Worm (Caenorhabditis elegans) whole organism, young adult: Measurements from ENCODE around the gene F16G10.10.
A peak's percentile ranks its signal among the peaks of the same experiment; 100 is the strongest.

Experiments used
- B0019.2 ChIP-seq: fragments of 200-800 bp; sonication (Bioruptor generic); conservative IDR thresholded peaks from 2 replicates; pipeline ENCODE4 v1.3.6; 2022; ENCODE audit warnings: missing genetic modification reagents, missing genetic modification characterization, missing compliant biosample characterization
- B0035.1 ChIP-seq: sonication (generic microtip); optimal IDR thresholded peaks from 2 replicates; lab custom pipeline; 2016; ENCODE audit warnings: missing genetic modification characterization, mild to moderate bottlenecking, missing compliant biosample characterization, missing genotype, missing genetic modification reagents
- F37B4.10 ChIP-seq: fragments of 200-800 bp; sonication (Bioruptor generic); IDR thresholded peaks from 2 replicates; pipeline ENCODE4 v1.3.6; 2022; ENCODE audit warnings: missing genetic modification characterization, missing compliant biosample characterization
- F49E8.2 ChIP-seq: sonication (generic microtip); optimal IDR thresholded peaks from 3 replicates; lab custom pipeline; 2017; ENCODE audit warnings: missing genetic modification characterization, mild to moderate bottlenecking, missing compliant biosample characterization, antibody characterized with exemption, moderate library complexity; ENCODE audit not compliant: insufficient read depth
- T26A5.8 ChIP-seq: sonication (generic microtip); optimal IDR thresholded peaks from 2 replicates; lab custom pipeline; 2016; ENCODE audit warnings: missing genetic modification characterization, missing compliant biosample characterization
- ama-1 ChIP-seq, 3 experiments: fragments of 150-350 bp in 1 of 3; sonication (generic microtip) in 2 of 3; optimal IDR thresholded peaks; 2 replicates each; lab custom pipeline; 2014 to 2018; ENCODE audit warnings: missing biosample characterization in 2 of 3, missing genetic modification characterization in 2 of 3, missing genetic modification reagents in 2 of 3
- aptf-3 ChIP-seq: fragments of 200-800 bp; sonication (Bioruptor generic); IDR thresholded peaks from 2 replicates; pipeline ENCODE4 v1.3.6; 2022; ENCODE audit warnings: missing genetic modification characterization, missing compliant biosample characterization
- atf-7 ChIP-seq: sonication (generic microtip); optimal IDR thresholded peaks from 2 replicates; lab custom pipeline; 2017; ENCODE audit warnings: mild to moderate bottlenecking, missing genetic modification characterization, missing compliant biosample characterization
- bed-1 ChIP-seq: fragments of 200-800 bp; sonication (Bioruptor generic); IDR thresholded peaks from 2 replicates; pipeline ENCODE4 v1.3.6; 2022; ENCODE audit warnings: missing genetic modification reagents, missing genetic modification characterization, missing compliant biosample characterization
- bed-2 ChIP-seq: fragments of 200-800 bp; sonication (Bioruptor generic); IDR thresholded peaks from 2 replicates; pipeline ENCODE4 v1.3.6; 2022; ENCODE audit warnings: missing genetic modification reagents, missing genetic modification characterization, missing compliant biosample characterization
- cebp-2 ChIP-seq: fragments of 200-800 bp; sonication (Bioruptor generic); IDR thresholded peaks from 2 replicates; pipeline ENCODE4 v1.3.6; 2022; ENCODE audit warnings: missing genetic modification characterization, missing compliant biosample characterization
- ceh-91 ChIP-seq: fragments of 200-800 bp; sonication (Bioruptor generic); IDR thresholded peaks from 2 replicates; pipeline ENCODE4 v1.3.6; 2022; ENCODE audit warnings: missing genetic modification reagents, missing genetic modification characterization, missing compliant biosample characterization
- dpff-1 ChIP-seq: sonication (generic microtip); optimal IDR thresholded peaks from 2 replicates; lab custom pipeline; 2017; ENCODE audit warnings: mild to moderate bottlenecking, missing genetic modification characterization, missing compliant biosample characterization
- hrde-1 ChIP-seq: sonication (generic microtip); optimal IDR thresholded peaks from 2 replicates; lab custom pipeline; 2016; ENCODE audit warnings: missing genetic modification characterization, mild to moderate bottlenecking, missing compliant biosample characterization, moderate library complexity, missing genotype, missing genetic modification reagents, borderline replicate concordance
- hsf-1 ChIP-seq: fragments of 200-800 bp; sonication (Bioruptor generic); IDR thresholded peaks from 2 replicates; pipeline ENCODE4 v1.3.6; 2022; ENCODE audit warnings: missing genetic modification reagents, missing genetic modification characterization, missing compliant biosample characterization
- let-607 ChIP-seq, 2 experiments: fragments of 200-800 bp in 1 of 2; sonication (Bioruptor generic) in 1 of 2; sonication (generic microtip) in 1 of 2; optimal IDR thresholded peaks; 2 replicates each; lab custom pipeline; 2016 to 2018; ENCODE audit warnings: mild to moderate bottlenecking in 2 of 2, missing compliant biosample characterization in 2 of 2, missing genetic modification characterization in 2 of 2, moderate library complexity in 2 of 2, missing genotype in 1 of 2
- lin-35 ChIP-seq, 3 experiments: fragments of 150-350 bp in 2 of 3; sonication (generic microtip) in 1 of 3; optimal IDR thresholded peaks; 2 replicates each; lab custom pipeline; 2014 to 2018; ENCODE audit warnings: missing biosample characterization in 3 of 3, missing genetic modification characterization in 3 of 3, missing genetic modification reagents in 3 of 3
- lin-40 ChIP-seq: sonication (generic microtip); optimal IDR thresholded peaks from 2 replicates; lab custom pipeline; 2016; ENCODE audit warnings: missing genetic modification characterization, mild to moderate bottlenecking, missing compliant biosample characterization, missing genotype, missing genetic modification reagents
- lin-54 ChIP-seq: fragments of 200-800 bp; sonication (Bioruptor generic); optimal IDR thresholded peaks from 2 replicates; lab custom pipeline; 2018; ENCODE audit warnings: mild to moderate bottlenecking, missing genetic modification characterization, missing compliant biosample characterization
- mcd-1 ChIP-seq: fragments of 200-800 bp; sonication (Bioruptor generic); IDR thresholded peaks from 2 replicates; pipeline ENCODE4 v1.3.6; 2022; ENCODE audit warnings: missing genetic modification reagents, missing genetic modification characterization, missing compliant biosample characterization
- mel-28 ChIP-seq: sonication (generic microtip); optimal IDR thresholded peaks from 2 replicates; lab custom pipeline; 2016; ENCODE audit warnings: borderline replicate concordance, mild to moderate bottlenecking, missing genetic modification characterization, missing compliant biosample characterization
- nfya-2 ChIP-seq: fragments of 200-800 bp; sonication (Bioruptor generic); IDR thresholded peaks from 2 replicates; pipeline ENCODE4 v1.3.6; 2022; ENCODE audit warnings: missing genetic modification reagents, missing genetic modification characterization, missing compliant biosample characterization
- nhr-120 ChIP-seq: fragments of 200-800 bp; sonication (Bioruptor generic); IDR thresholded peaks from 2 replicates; pipeline ENCODE4 v1.3.6; 2022; ENCODE audit warnings: missing genetic modification characterization, missing compliant biosample characterization
- nhr-80 ChIP-seq: sonication (generic microtip); optimal IDR thresholded peaks from 2 replicates; lab custom pipeline; 2016; ENCODE audit warnings: missing genetic modification characterization, missing compliant biosample characterization
- snpc-4 ChIP-seq, 5 experiments: fragments of 150-350 bp in 1 of 5; sonication (generic microtip) in 4 of 5; optimal IDR thresholded peaks; 2 replicates each; lab custom pipeline; 2014 to 2018; ENCODE audit warnings: missing genetic modification characterization in 5 of 5, missing biosample characterization in 3 of 5, antibody characterized with exemption in 2 of 5, mild to moderate bottlenecking in 2 of 5, missing compliant biosample characterization in 2 of 5, missing genotype in 2 of 5, moderate library complexity in 2 of 5, missing genetic modification reagents in 1 of 5
- somi-1 ChIP-seq: fragments of 200-800 bp; sonication (Bioruptor generic); optimal IDR thresholded peaks from 2 replicates; lab custom pipeline; 2018; ENCODE audit warnings: mild to moderate bottlenecking, missing genetic modification characterization, missing compliant biosample characterization
- tbp1 ChIP-seq: fragments of 200-800 bp; sonication (Bioruptor generic); optimal IDR thresholded peaks from 2 replicates; lab custom pipeline; 2018; ENCODE audit warnings: mild to moderate bottlenecking, missing genetic modification characterization, missing compliant biosample characterization
- tbx-9 ChIP-seq: sonication (generic microtip); optimal IDR thresholded peaks from 2 replicates; lab custom pipeline; 2016; ENCODE audit warnings: borderline replicate concordance, missing genetic modification characterization, inconsistent platforms, missing compliant biosample characterization
- zfh-2 ChIP-seq: fragments of 200-800 bp; sonication (Bioruptor generic); conservative IDR thresholded peaks from 2 replicates; pipeline ENCODE4 v1.3.6; 2022; ENCODE audit warnings: missing genetic modification reagents, missing genetic modification characterization, missing compliant biosample characterization
- ztf-25 ChIP-seq: fragments of 200-800 bp; sonication (Bioruptor generic); IDR thresholded peaks from 2 replicates; pipeline ENCODE4 v1.3.6; 2022; ENCODE audit warnings: missing genetic modification reagents, missing genetic modification characterization, missing compliant biosample characterization
- ztf-28 ChIP-seq: fragments of 200-800 bp; sonication (Bioruptor generic); IDR thresholded peaks from 2 replicates; pipeline ENCODE4 v1.3.6; 2022; ENCODE audit warnings: missing genetic modification reagents, missing genetic modification characterization, missing compliant biosample characterization
- ztf-6 ChIP-seq: fragments of 200-800 bp; sonication (Bioruptor generic); IDR thresholded peaks from 2 replicates; pipeline ENCODE4 v1.3.6; 2022; ENCODE audit warnings: missing genetic modification reagents, missing genetic modification characterization, missing compliant biosample characterization

The F16G10.10 gene

DNA sequence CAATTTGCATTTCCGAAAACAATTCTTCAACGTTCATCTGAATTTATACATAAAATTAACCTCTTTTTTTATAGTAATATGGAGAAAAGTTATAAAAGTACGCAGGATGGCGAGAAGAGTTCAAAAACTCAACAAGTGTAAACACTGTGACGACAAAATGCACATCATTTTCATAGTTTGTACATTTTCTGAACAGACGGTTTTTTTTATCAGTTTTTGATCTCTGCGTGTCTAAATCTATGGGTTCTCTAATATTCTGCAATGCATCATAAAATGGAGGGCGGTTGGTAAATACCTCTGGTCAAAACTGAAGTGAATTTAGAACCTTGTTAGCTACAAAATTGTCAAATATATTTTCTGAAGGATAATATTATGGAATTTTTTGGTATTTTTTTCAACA is 24.7 kb upstream of the F16G10.10 start, which contains the start of gene fbxa-4:
Gene fbxa-4, minus strand, starts transcription at position 93 of the 400 bp plus-strand sequence.
- TF ChIP-seq F49E8.2, result no peak
- TF ChIP-seq nhr-80 (tag; lab: Kevin White, UChicago), result peak; percentile 54

DNA sequence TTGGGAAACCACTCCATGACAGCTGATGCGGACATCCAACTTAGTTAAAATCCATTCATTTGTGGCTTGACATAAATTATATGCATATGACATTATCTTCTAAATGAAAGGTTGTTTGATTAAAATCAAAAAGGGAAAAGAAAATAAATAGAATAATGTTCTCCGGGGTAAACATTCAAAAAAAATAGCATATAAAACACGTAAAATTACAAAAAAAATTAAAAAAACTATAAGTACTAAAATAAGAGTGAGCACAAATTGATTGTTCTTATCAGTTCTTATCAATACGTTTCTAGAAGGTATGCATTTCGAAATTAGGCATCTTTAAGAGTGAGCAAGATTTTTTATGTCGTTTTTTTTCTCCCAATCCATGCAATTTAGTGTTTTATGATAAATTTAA is 21.9 kb upstream of the F16G10.10 start, which contains the start of gene fbxa-182:
Gene fbxa-182, minus strand, starts transcription at position 101 of the 400 bp plus-strand sequence.
- no peak for TF ChIP-seq ztf-28
- TF ChIP-seq T26A5.8 (tag; lab: Kevin White, UChicago), result no peak
- no peak for TF ChIP-seq dpff-1 (tag; lab: Kevin White, UChicago)
- no peak for TF ChIP-seq B0035.1 (tag; lab: Kevin White, UChicago)
- TF ChIP-seq aptf-3 (GFP tag; lab: Robert Waterston, UW), result no peak
- TF ChIP-seq mcd-1 (GFP tag; lab: Robert Waterston, UW), result no peak
- no peak for TF ChIP-seq lin-40 (tag; lab: Kevin White, UChicago)
- no peak for TF ChIP-seq ztf-6
- TF ChIP-seq bed-1 (GFP tag; lab: Robert Waterston, UW), result no peak
- no peak for TF ChIP-seq nhr-120 (GFP tag; lab: Robert Waterston, UW)
- no peak for TF ChIP-seq B0019.2 (GFP tag; lab: Robert Waterston, UW)
- TF ChIP-seq ceh-91 (GFP tag; lab: Robert Waterston, UW), result no peak
- TF ChIP-seq lin-54 (GFP tag; lab: Kevin White, UChicago), result no peak
- TF ChIP-seq bed-2, result no peak
- no peak for TF ChIP-seq lin-35 (GFP tag; optimal IDR thresholded peaks at IDR 0.05; lab: Kevin White, UChicago)

ce11 chrII:2411555-2411954 is 20.8 kb upstream of the F16G10.10 start:
- TF ChIP-seq mel-28 (tag; lab: Kevin White, UChicago), result no peak
- no peak for TF ChIP-seq let-607 (tag; optimal IDR thresholded peaks at IDR 0.05; lab: Kevin White, UChicago)
- TF ChIP-seq F37B4.10, result no peak
- no peak for TF ChIP-seq hsf-1
- no peak for TF ChIP-seq atf-7 (tag; lab: Kevin White, UChicago)
- no peak for TF ChIP-seq tbp1 (GFP tag; lab: Kevin White, UChicago)
- no peak for TF ChIP-seq F49E8.2
- TF ChIP-seq somi-1 (GFP tag; lab: Kevin White, UChicago), result no peak
- TF ChIP-seq ztf-25 (GFP tag; lab: Robert Waterston, UW), result no peak
- no peak for TF ChIP-seq snpc-4 (GFP tag; optimal IDR thresholded peaks at IDR 0.05; lab: Kevin White, UChicago)
- no peak for TF ChIP-seq snpc-4 (tag; optimal IDR thresholded peaks at IDR 0.05; lab: Kevin White, UChicago)
- TF ChIP-seq ama-1 (optimal IDR thresholded peaks at IDR 0.05; lab: Kevin White, UChicago), result no peak
- no peak for TF ChIP-seq ama-1 (GFP tag; optimal IDR thresholded peaks at IDR 0.05; lab: Kevin White, UChicago)
- no peak for TF ChIP-seq tbx-9

DNA sequence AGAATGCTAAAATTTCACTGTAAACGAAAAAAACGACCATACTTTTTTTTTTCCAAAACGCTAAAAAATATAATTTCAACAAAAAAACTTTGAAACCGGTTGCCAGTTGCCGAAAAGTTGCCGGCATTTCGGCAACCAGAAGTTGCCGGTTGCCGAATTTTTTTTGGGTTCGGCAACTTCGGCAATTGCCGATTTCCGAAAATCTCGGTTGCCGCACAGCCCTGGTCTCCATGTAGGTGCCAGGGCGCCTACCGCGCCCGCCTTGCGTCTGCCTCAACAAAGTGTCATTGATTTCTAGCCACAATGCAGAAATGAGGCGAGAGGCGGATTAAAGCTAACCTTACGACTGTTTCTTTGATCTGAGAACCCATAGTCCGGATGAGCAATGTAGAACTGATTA is 20.3 kb upstream of the F16G10.10 start:
- TF ChIP-seq cebp-2 (GFP tag; lab: Robert Waterston, UW) (no peak), hrde-1 (no peak), lin-54 (GFP tag; lab: Kevin White, UChicago) (no peak), nfya-2 (GFP tag; lab: Robert Waterston, UW) (0 out of 2 replicates have a peak, but pooled peaks have one; percentile 15), zfh-2 (GFP tag; lab: Robert Waterston, UW) (peak; percentile 63)
